Worm (Caenorhabditis elegans): ENCODE results near the gene vps-33.2.

Gene vps-33.2

DNA sequence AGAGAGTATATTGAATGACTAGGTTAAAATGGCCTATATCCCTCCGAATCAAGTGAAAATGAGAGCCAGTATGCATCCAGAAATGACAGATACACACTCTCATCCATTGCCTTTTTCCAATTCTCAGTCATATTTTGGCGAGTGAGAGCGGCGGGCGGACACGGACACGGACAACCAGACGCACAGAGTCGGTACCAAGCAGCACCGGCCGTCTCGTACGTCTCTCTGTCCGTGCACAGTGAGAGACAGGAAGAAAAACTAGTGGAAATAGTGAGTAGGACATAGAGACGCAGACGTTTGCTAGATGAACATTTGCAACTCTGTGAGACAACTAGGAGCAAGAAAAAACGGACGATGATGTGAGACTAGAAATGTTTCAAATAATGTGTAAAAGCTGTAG lies 37.8 kb upstream of the vps-33.2 start:
- TF ChIP-seq gmeb-1 (tag; optimal IDR thresholded peaks at IDR 0.05) (no peak), ama-1 (optimal IDR thresholded peaks at IDR 0.05) (no peak), unc-62 (GFP tag; optimal IDR thresholded peaks at IDR 0.05) (no peak), egl-27 (tag; optimal IDR thresholded peaks at IDR 0.05) (no peak), ztf-11 (tag; optimal IDR thresholded peaks at IDR 0.05) (no peak), sma-9 (GFP tag; optimal IDR thresholded peaks at IDR 0.05) (no peak), sma-9 (tag; optimal IDR thresholded peaks at IDR 0.05) (no peak), elt-3 (tag; optimal IDR thresholded peaks at IDR 0.05) (no peak), ZK546.5 (tag; optimal IDR thresholded peaks at IDR 0.05) (no peak), lin-39 (tag; optimal IDR thresholded peaks at IDR 0.05) (no peak), nhr-129 (tag; optimal IDR thresholded peaks at IDR 0.05) (peak; percentile 57), unc-55 (GFP tag; optimal IDR thresholded peaks at IDR 0.05) (peak; percentile 63), lin-13 (GFP tag; optimal IDR thresholded peaks at IDR 0.05) (no peak), C34F6.9 (tag; optimal IDR thresholded peaks at IDR 0.05) (peak; percentile 56), Y55F3AM.14 (GFP tag; optimal IDR thresholded peaks at IDR 0.05) (no peak), unc-39 (tag; optimal IDR thresholded peaks at IDR 0.05) (no peak), ceh-82 (tag; optimal IDR thresholded peaks at IDR 0.05) (no peak), nhr-23 (tag; optimal IDR thresholded peaks at IDR 0.05) (no peak), nhr-10 (tag; optimal IDR thresholded peaks at IDR 0.05) (no peak), blmp-1 (tag; optimal IDR thresholded peaks at IDR 0.05; ENCODE audit: insufficient read depth) (no peak), ceh-16 (tag; optimal IDR thresholded peaks at IDR 0.05) (no peak), alr-1 (tag; optimal IDR thresholded peaks at IDR 0.05) (no peak), aly-2 (tag; optimal IDR thresholded peaks at IDR 0.05) (no peak), nhr-25 (tag; optimal IDR thresholded peaks at IDR 0.05) (no peak), F13H6.1 (tag; optimal IDR thresholded peaks at IDR 0.05) (peak; percentile 11), lsy-2 (tag; optimal IDR thresholded peaks at IDR 0.05) (peak in 1 of 2 experiments; percentile 59), nhr-77 (tag; optimal IDR thresholded peaks at IDR 0.05) (no peak), snpc-4 (tag; optimal IDR thresholded peaks at IDR 0.05) (no peak), zag-1 (tag; optimal IDR thresholded peaks at IDR 0.05) (peak; percentile 43), elt-1 (tag; optimal IDR thresholded peaks at IDR 0.05) (no peak), crh-2 (tag; optimal IDR thresholded peaks at IDR 0.05) (no peak), mab-5 (tag; optimal IDR thresholded peaks at IDR 0.05) (no peak), ztf-1 (GFP tag; conservative IDR thresholded peaks at IDR 0.05) (no peak), nhr-237 (tag; optimal IDR thresholded peaks at IDR 0.05) (no peak), lin-11 (tag; optimal IDR thresholded peaks at IDR 0.05) (no peak), mdl-1 (tag; optimal IDR thresholded peaks at IDR 0.05) (no peak), nhr-11 (tag; optimal IDR thresholded peaks at IDR 0.05) (no peak), sma-3 (GFP tag; optimal IDR thresholded peaks at IDR 0.05) (no peak), fos-1 (tag; optimal IDR thresholded peaks at IDR 0.05) (peak; percentile 39), peb-1 (tag; optimal IDR thresholded peaks at IDR 0.05) (no peak), sem-4 (tag; optimal IDR thresholded peaks at IDR 0.05) (no peak), dmd-4 (tag; optimal IDR thresholded peaks at IDR 0.05) (no peak), R02D3.7 (tag; optimal IDR thresholded peaks at IDR 0.05) (no peak), nhr-6 (tag; optimal IDR thresholded peaks at IDR 0.05) (no peak), skn-1 (tag; optimal IDR thresholded peaks at IDR 0.05) (no peak), nhr-12 (tag; optimal IDR thresholded peaks at IDR 0.05) (no peak), mbf-1 (tag; optimal IDR thresholded peaks at IDR 0.05) (no peak), ztf-4 (tag; optimal IDR thresholded peaks at IDR 0.05) (no peak), nhr-21 (tag; optimal IDR thresholded peaks at IDR 0.05) (no peak)

DNA sequence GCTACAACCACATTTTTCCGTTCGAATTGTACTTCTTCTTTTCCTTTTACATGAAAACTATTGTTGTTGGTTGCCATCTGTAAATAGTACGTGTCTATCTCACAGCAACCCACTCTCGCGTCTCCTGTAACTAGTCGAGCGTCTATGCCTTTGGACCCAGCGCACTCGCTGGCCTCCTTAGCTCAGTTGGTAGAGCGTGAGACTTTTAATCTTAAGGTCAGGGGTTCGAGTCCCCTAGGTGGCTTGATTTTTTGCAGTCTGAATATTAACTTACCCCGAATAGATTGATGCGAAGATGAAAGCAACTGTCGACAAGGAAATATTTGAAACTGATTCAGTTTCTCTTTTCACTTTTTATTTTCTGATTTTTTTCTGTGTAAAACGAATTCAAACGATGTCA lies 35.9 kb upstream of the vps-33.2 start, which contains the start of gene mpz-3:
Gene mpz-3, minus strand, starts transcription at position 320 of the 400 bp plus-strand sequence.
- TF ChIP-seq aly-2 (tag; optimal IDR thresholded peaks at IDR 0.05) (no peak), crh-2 (tag; optimal IDR thresholded peaks at IDR 0.05) (peak; percentile 18), lin-13 (GFP tag; optimal IDR thresholded peaks at IDR 0.05) (peak; percentile 5), nhr-12 (tag; optimal IDR thresholded peaks at IDR 0.05) (no peak), nhr-21 (tag; optimal IDR thresholded peaks at IDR 0.05) (peak; percentile 50), lin-11 (tag; optimal IDR thresholded peaks at IDR 0.05) (peak; percentile 4), sma-3 (GFP tag; optimal IDR thresholded peaks at IDR 0.05) (peak; percentile 48), sma-9 (GFP tag; optimal IDR thresholded peaks at IDR 0.05) (peak; percentile 63), sma-9 (tag; optimal IDR thresholded peaks at IDR 0.05) (no peak), gmeb-1 (tag; optimal IDR thresholded peaks at IDR 0.05) (peak; percentile 51), C34F6.9 (tag; optimal IDR thresholded peaks at IDR 0.05) (peak; percentile 37), unc-39 (tag; optimal IDR thresholded peaks at IDR 0.05) (no peak), F13H6.1 (tag; optimal IDR thresholded peaks at IDR 0.05) (peak; percentile 28), fos-1 (tag; optimal IDR thresholded peaks at IDR 0.05) (peak; percentile 57), nhr-129 (tag; optimal IDR thresholded peaks at IDR 0.05) (peak; percentile 68)

Data from whole organism, L2 larva.